Worm (Caenorhabditis elegans) whole organism, young adult: ENCODE measurements around the gene bgnt-1.4.
A peak's percentile ranks its signal among the peaks of the same experiment; 100 is the strongest.

Experiments used
- B0261.1 ChIP-seq: sonication (generic microtip); optimal IDR thresholded peaks from 2 replicates; lab custom pipeline; 2016; ENCODE audit warnings: mild to moderate bottlenecking, missing genetic modification characterization, moderate library complexity, missing compliant biosample characterization
- C06A6.2 ChIP-seq: fragments of 200-800 bp; sonication (Bioruptor generic); conservative IDR thresholded peaks from 2 replicates; pipeline ENCODE4 v1.3.6; 2022; ENCODE audit warnings: missing genetic modification characterization, missing compliant biosample characterization
- C17E4.6 ChIP-seq: fragments of 200-800 bp; sonication (Bioruptor generic); IDR thresholded peaks from 2 replicates; pipeline ENCODE4 v1.3.6; 2022; ENCODE audit warnings: missing genetic modification reagents, missing genetic modification characterization, missing compliant biosample characterization
- F33H1.4 ChIP-seq: fragments of 200-800 bp; sonication (Bioruptor generic); IDR thresholded peaks from 2 replicates; pipeline ENCODE4 v1.3.6; 2022; ENCODE audit warnings: missing genetic modification reagents, missing genetic modification characterization, missing compliant biosample characterization
- F49E8.2 ChIP-seq: sonication (generic microtip); optimal IDR thresholded peaks from 3 replicates; lab custom pipeline; 2017; ENCODE audit warnings: missing genetic modification characterization, mild to moderate bottlenecking, missing compliant biosample characterization, antibody characterized with exemption, moderate library complexity; ENCODE audit not compliant: insufficient read depth
- F52B5.7 ChIP-seq: sonication (generic microtip); optimal IDR thresholded peaks from 2 replicates; lab custom pipeline; 2016; ENCODE audit warnings: mild to moderate bottlenecking, missing genetic modification characterization, missing compliant biosample characterization
- F55B11.4 ChIP-seq: sonication (generic microtip); optimal IDR thresholded peaks from 2 replicates; lab custom pipeline; 2016; ENCODE audit warnings: missing compliant biosample characterization, missing genetic modification characterization, borderline replicate concordance; ENCODE audit not compliant: insufficient read depth
- F57A8.1 ChIP-seq: fragments of 200-800 bp; sonication (Bioruptor generic); optimal IDR thresholded peaks from 2 replicates; lab custom pipeline; 2018; ENCODE audit warnings: mild to moderate bottlenecking, missing genetic modification characterization, moderate library complexity, missing compliant biosample characterization
- K11D2.4 ChIP-seq: fragments of 200-800 bp; sonication (Bioruptor generic); IDR thresholded peaks from 2 replicates; pipeline ENCODE4 v1.3.6; 2022; ENCODE audit warnings: missing genetic modification reagents, missing genetic modification characterization, missing compliant biosample characterization
- K12H6.12 ChIP-seq: fragments of 200-800 bp; sonication (Bioruptor generic); optimal IDR thresholded peaks from 2 replicates; lab custom pipeline; 2018; ENCODE audit warnings: mild to moderate bottlenecking, missing genetic modification characterization, missing compliant biosample characterization
- T26A5.8 ChIP-seq: sonication (generic microtip); optimal IDR thresholded peaks from 2 replicates; lab custom pipeline; 2016; ENCODE audit warnings: missing genetic modification characterization, missing compliant biosample characterization
- Y67H2A.10 ChIP-seq: fragments of 200-800 bp; sonication (Bioruptor generic); conservative IDR thresholded peaks from 2 replicates; pipeline ENCODE4 v1.3.6; 2022; ENCODE audit warnings: missing genetic modification reagents, missing genetic modification characterization, missing compliant biosample characterization
- attf-3 ChIP-seq: fragments of 200-800 bp; sonication (Bioruptor generic); conservative IDR thresholded peaks from 2 replicates; pipeline ENCODE4 v1.3.6; 2022; ENCODE audit warnings: missing genetic modification reagents, missing genetic modification characterization, missing compliant biosample characterization
- bed-2 ChIP-seq: fragments of 200-800 bp; sonication (Bioruptor generic); IDR thresholded peaks from 2 replicates; pipeline ENCODE4 v1.3.6; 2022; ENCODE audit warnings: missing genetic modification reagents, missing genetic modification characterization, missing compliant biosample characterization
- cebp-1 ChIP-seq, 2 experiments: fragments of 200-800 bp in 1 of 2; sonication (Bioruptor generic) in 1 of 2; sonication (generic microtip) in 1 of 2; IDR thresholded peaks in 1 of 2; optimal IDR thresholded peaks in 1 of 2; 2 replicates each; pipeline versions ENCODE4 v1.3.6 to Lab custom; 2017 to 2022; ENCODE audit warnings: missing compliant biosample characterization in 2 of 2, missing genetic modification characterization in 2 of 2, mild to moderate bottlenecking in 1 of 2, missing genetic modification reagents in 1 of 2, moderate library complexity in 1 of 2
- cebp-2 ChIP-seq: fragments of 200-800 bp; sonication (Bioruptor generic); IDR thresholded peaks from 2 replicates; pipeline ENCODE4 v1.3.6; 2022; ENCODE audit warnings: missing genetic modification characterization, missing compliant biosample characterization
- ceh-27 ChIP-seq: fragments of 200-800 bp; sonication (Bioruptor generic); optimal IDR thresholded peaks from 2 replicates; lab custom pipeline; 2018; ENCODE audit warnings: mild to moderate bottlenecking, missing genetic modification characterization, moderate library complexity, missing compliant biosample characterization
- chd-7 ChIP-seq: sonication (generic microtip); optimal IDR thresholded peaks from 2 replicates; lab custom pipeline; 2016; ENCODE audit warnings: mild to moderate bottlenecking, missing genetic modification characterization, moderate library complexity, missing compliant biosample characterization
- efl-1 ChIP-seq: fragments of 150-350 bp; optimal IDR thresholded peaks from 2 replicates; lab custom pipeline; 2014; ENCODE audit warnings: missing biosample characterization, missing genetic modification reagents, missing genetic modification characterization
- egl-44 ChIP-seq: fragments of 200-800 bp; sonication (Bioruptor generic); IDR thresholded peaks from 2 replicates; pipeline ENCODE4 v1.3.6; 2022; ENCODE audit warnings: missing genetic modification reagents, missing genetic modification characterization, missing compliant biosample characterization
- egrh-3 ChIP-seq: fragments of 200-800 bp; sonication (Bioruptor generic); IDR thresholded peaks from 2 replicates; pipeline ENCODE4 v1.3.6; 2022; ENCODE audit warnings: missing genetic modification reagents, missing genetic modification characterization, missing compliant biosample characterization
- lag-1 ChIP-seq: fragments of 200-800 bp; sonication (Bioruptor generic); IDR thresholded peaks from 2 replicates; pipeline ENCODE4 v1.3.6; 2022; ENCODE audit warnings: missing genetic modification reagents, missing genetic modification characterization, missing compliant biosample characterization
- let-526 ChIP-seq: fragments of 200-800 bp; sonication (Bioruptor generic); IDR thresholded peaks from 2 replicates; pipeline ENCODE4 v1.3.6; 2022; ENCODE audit warnings: missing genetic modification reagents, missing genetic modification characterization, missing compliant biosample characterization
- lin-40 ChIP-seq: sonication (generic microtip); optimal IDR thresholded peaks from 2 replicates; lab custom pipeline; 2016; ENCODE audit warnings: missing genetic modification characterization, mild to moderate bottlenecking, missing compliant biosample characterization, missing genotype, missing genetic modification reagents
- madf-10 ChIP-seq: sonication (generic microtip); optimal IDR thresholded peaks from 2 replicates; lab custom pipeline; 2016; ENCODE audit warnings: mild to moderate bottlenecking, missing genetic modification characterization, missing compliant biosample characterization
- madf-6 ChIP-seq: fragments of 200-800 bp; sonication (Bioruptor generic); IDR thresholded peaks from 2 replicates; pipeline ENCODE4 v1.3.6; 2022; ENCODE audit warnings: missing genetic modification reagents, missing genetic modification characterization, missing compliant biosample characterization
- mcd-1 ChIP-seq: fragments of 200-800 bp; sonication (Bioruptor generic); IDR thresholded peaks from 2 replicates; pipeline ENCODE4 v1.3.6; 2022; ENCODE audit warnings: missing genetic modification reagents, missing genetic modification characterization, missing compliant biosample characterization
- mel-28 ChIP-seq: sonication (generic microtip); optimal IDR thresholded peaks from 2 replicates; lab custom pipeline; 2016; ENCODE audit warnings: borderline replicate concordance, mild to moderate bottlenecking, missing genetic modification characterization, missing compliant biosample characterization
- nhr-27 ChIP-seq: fragments of 200-800 bp; sonication (Bioruptor generic); optimal IDR thresholded peaks from 2 replicates; lab custom pipeline; 2018; ENCODE audit warnings: mild to moderate bottlenecking, missing genetic modification characterization, moderate library complexity, missing compliant biosample characterization
- nhr-90 ChIP-seq: sonication (generic microtip); optimal IDR thresholded peaks from 2 replicates; lab custom pipeline; 2016; ENCODE audit warnings: missing genotype, mild to moderate bottlenecking, missing genetic modification characterization, missing compliant biosample characterization
- pha-4 ChIP-seq: fragments of 150-350 bp; sonication (generic microtip); optimal IDR thresholded peaks from 2 replicates; lab custom pipeline; 2014; ENCODE audit warnings: missing biosample characterization, missing genetic modification reagents, missing genetic modification characterization
- rcor-1 ChIP-seq: fragments of 200-800 bp; sonication (Bioruptor generic); IDR thresholded peaks from 2 replicates; pipeline ENCODE4 v1.3.6; 2022; ENCODE audit warnings: missing genetic modification reagents, missing genetic modification characterization, missing compliant biosample characterization
- sea-2 ChIP-seq: fragments of 200-800 bp; sonication (Bioruptor generic); IDR thresholded peaks from 2 replicates; pipeline ENCODE4 v1.3.6; 2022; ENCODE audit warnings: missing genetic modification characterization, missing compliant biosample characterization
- snpc-1.3 ChIP-seq: sonication (generic microtip); optimal IDR thresholded peaks from 2 replicates; lab custom pipeline; 2017; ENCODE audit warnings: missing genetic modification characterization, mild to moderate bottlenecking, missing compliant biosample characterization, antibody characterized with exemption, moderate library complexity, missing genotype, missing genetic modification reagents; ENCODE audit not compliant: insufficient read depth
- snpc-4 ChIP-seq, 5 experiments: fragments of 150-350 bp in 1 of 5; sonication (generic microtip) in 4 of 5; optimal IDR thresholded peaks; 2 replicates each; lab custom pipeline; 2014 to 2018; ENCODE audit warnings: missing genetic modification characterization in 5 of 5, missing biosample characterization in 3 of 5, antibody characterized with exemption in 2 of 5, mild to moderate bottlenecking in 2 of 5, missing compliant biosample characterization in 2 of 5, missing genotype in 2 of 5, moderate library complexity in 2 of 5, missing genetic modification reagents in 1 of 5
- unc-130 ChIP-seq: sonication (generic microtip); optimal IDR thresholded peaks from 2 replicates; lab custom pipeline; 2016; ENCODE audit warnings: missing genetic modification reagents, missing genetic modification characterization, missing compliant biosample characterization
- xnd-1 ChIP-seq: sonication (generic microtip); optimal IDR thresholded peaks from 2 replicates; lab custom pipeline; 2016; ENCODE audit warnings: missing genotype, missing genetic modification reagents, missing genetic modification characterization, missing compliant biosample characterization
- zim-3 ChIP-seq: sonication (generic microtip); optimal IDR thresholded peaks from 2 replicates; lab custom pipeline; 2017; ENCODE audit warnings: mild to moderate bottlenecking, missing genetic modification characterization, moderate library complexity, missing compliant biosample characterization
- ztf-18 ChIP-seq: sonication (generic microtip); optimal IDR thresholded peaks from 2 replicates; lab custom pipeline; 2016; ENCODE audit warnings: missing genotype, mild to moderate bottlenecking, missing genetic modification characterization, missing compliant biosample characterization
- ztf-26 ChIP-seq: sonication (generic microtip); optimal IDR thresholded peaks from 2 replicates; lab custom pipeline; 2017; ENCODE audit warnings: missing genetic modification characterization, missing compliant biosample characterization

The bgnt-1.4 gene

DNA sequence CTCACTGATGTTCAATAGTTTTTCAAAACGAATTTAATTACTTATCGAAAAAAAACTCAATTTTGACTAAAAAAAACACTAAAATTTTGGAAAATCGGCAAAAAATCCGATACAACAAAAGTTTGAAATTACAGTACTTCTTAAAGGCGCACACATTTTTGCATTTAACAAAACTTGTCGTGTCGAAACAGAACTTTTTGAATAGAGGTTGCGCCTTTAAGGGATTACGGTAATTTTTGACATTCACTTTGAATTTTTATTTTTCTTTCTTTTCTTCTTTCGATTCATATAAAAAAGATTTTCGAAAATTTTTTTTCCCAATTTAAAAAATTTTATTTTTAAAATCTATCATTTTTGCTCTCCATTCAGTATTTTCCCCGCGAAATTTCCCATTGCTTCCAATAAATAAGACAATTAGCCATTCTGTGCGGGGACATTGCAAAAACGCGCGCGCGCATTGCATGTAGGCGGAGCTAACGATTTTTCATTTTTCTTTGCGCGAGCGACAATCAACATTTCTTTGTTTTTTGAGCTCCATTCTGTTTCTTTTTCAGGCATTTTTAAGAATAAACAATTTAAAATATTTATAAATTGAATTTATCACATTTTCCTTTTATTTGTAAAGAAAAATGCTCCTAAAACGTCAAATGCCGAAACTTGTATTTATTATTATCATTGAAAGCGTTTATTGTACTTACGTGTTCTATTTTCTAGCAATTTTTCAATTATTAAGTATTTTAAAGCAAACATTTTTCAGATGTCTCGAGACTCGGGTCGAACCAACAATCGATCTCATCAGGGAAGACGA, 29.4 kb upstream of the bgnt-1.4 start, which contains the start of gene F39G3.3 (continued):
- TF ChIP-seq lin-40 (tag; lab: Kevin White, UChicago) = peak; percentile 35
- peak; percentile 25 for TF ChIP-seq F49E8.2 (tag; lab: Kevin White, UChicago)
- TF ChIP-seq cebp-1 (GFP tag; IDR thresholded peaks at IDR 0.05; lab: Robert Waterston, UW) = no peak
- peak; percentile 62 for TF ChIP-seq cebp-1 (tag; optimal IDR thresholded peaks at IDR 0.05; lab: Kevin White, UChicago)
- peak; percentile 67 for TF ChIP-seq snpc-1.3 (tag; lab: Kevin White, UChicago)
- TF ChIP-seq Y67H2A.10 (GFP tag; lab: Robert Waterston, UW) = no peak
- no peak for TF ChIP-seq bed-2 (GFP tag; lab: Robert Waterston, UW)
- TF ChIP-seq ceh-27 (GFP tag; lab: Kevin White, UChicago) = peak; percentile 24
- no peak for TF ChIP-seq attf-3
- peak; percentile 88 for TF ChIP-seq F33H1.4 (GFP tag; lab: Robert Waterston, UW)
- no peak for TF ChIP-seq cebp-2 (GFP tag; lab: Robert Waterston, UW)
- TF ChIP-seq B0261.1 = no peak
- no peak for TF ChIP-seq K11D2.4 (GFP tag; lab: Robert Waterston, UW)
- no peak for TF ChIP-seq nhr-27 (tag; lab: Kevin White, UChicago)
- TF ChIP-seq sea-2 = no peak
- peak; percentile 21 for TF ChIP-seq snpc-4 (GFP tag; optimal IDR thresholded peaks at IDR 0.05; lab: Kevin White, UChicago)
- peak in 3 of 4 experiments; percentile 43 to 64 (median 59) for TF ChIP-seq snpc-4 (tag; optimal IDR thresholded peaks at IDR 0.05; lab: Kevin White, UChicago)
- no peak for TF ChIP-seq let-526 (GFP tag; lab: Robert Waterston, UW)
- peak; percentile 72 for TF ChIP-seq ztf-18 (tag; lab: Kevin White, UChicago)
- TF ChIP-seq efl-1 (GFP tag; lab: Kevin White, UChicago) = peak; percentile 77
- TF ChIP-seq F52B5.7 (tag; lab: Kevin White, UChicago) = no peak
- TF ChIP-seq mcd-1 (GFP tag; lab: Robert Waterston, UW) = peak; percentile 56; the same call in 1 of the 2 replicates
- TF ChIP-seq rcor-1 (GFP tag; lab: Robert Waterston, UW) = no peak
- peak; percentile 97 for TF ChIP-seq madf-6 (GFP tag; lab: Robert Waterston, UW)
- TF ChIP-seq xnd-1 (tag; lab: Kevin White, UChicago) = peak; percentile 97
- TF ChIP-seq chd-7 = no peak
- no peak for TF ChIP-seq mel-28 (tag; lab: Kevin White, UChicago)
- peak; percentile 55; the same call in 1 of the 2 replicates for TF ChIP-seq C17E4.6
- TF ChIP-seq pha-4 (tag; lab: Kevin White, UChicago) = no peak
- TF ChIP-seq F55B11.4 (tag; lab: Kevin White, UChicago) = no peak
- no peak for TF ChIP-seq egrh-3
- peak; percentile 76 for TF ChIP-seq unc-130
- no peak for TF ChIP-seq lag-1 (GFP tag; lab: Robert Waterston, UW)
- TF ChIP-seq madf-10 (tag; lab: Kevin White, UChicago) = peak; percentile 32
- TF ChIP-seq egl-44 (GFP tag; lab: Robert Waterston, UW) = no peak
- no peak for TF ChIP-seq ztf-26 (tag; lab: Kevin White, UChicago)
- TF ChIP-seq zim-3 = no peak
- no peak for TF ChIP-seq C06A6.2 (GFP tag; lab: Robert Waterston, UW)
- TF ChIP-seq nhr-90 (tag; lab: Kevin White, UChicago) = no peak
- TF ChIP-seq T26A5.8 = no peak
- TF ChIP-seq K12H6.12 (tag; lab: Kevin White, UChicago) = no peak
- no peak for TF ChIP-seq F57A8.1 (GFP tag; lab: Kevin White, UChicago)
- TF ChIP-seq, all 124 proteins: peak for 45
